Worm (Caenorhabditis elegans): ENCODE measurements around the gene ZK1307.3.
A peak's percentile ranks its signal among the peaks of the same experiment; 100 is the strongest.

The ZK1307.3 gene

DNA sequence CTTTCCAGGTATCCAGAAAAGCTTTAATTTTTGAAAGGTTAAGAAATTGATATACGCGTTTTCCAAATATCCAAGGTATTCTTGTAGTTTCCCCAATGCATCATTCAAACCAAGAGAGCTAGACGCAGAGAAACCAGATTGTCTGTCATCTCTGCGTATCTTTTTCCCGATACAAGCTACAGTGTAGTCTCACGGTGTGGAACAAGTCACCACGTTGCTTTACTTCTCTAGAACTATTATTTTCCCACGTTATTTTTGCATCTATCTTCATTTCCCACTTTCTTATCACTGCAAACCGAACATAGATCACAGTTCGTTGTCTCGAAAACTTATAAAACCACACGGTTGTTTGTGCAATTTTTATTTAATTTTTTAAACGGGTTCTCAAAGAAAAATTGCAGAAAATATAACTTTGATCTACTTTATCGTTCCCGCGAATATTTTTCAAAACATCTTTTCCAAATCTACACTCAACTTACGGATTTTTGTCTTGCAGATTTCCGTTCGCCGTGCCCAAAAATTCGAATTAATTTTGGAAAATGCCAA, 3.5 kb upstream of the ZK1307.3 start, which contains the start of gene gstk-1:
TSS of gene gstk-1 (plus strand) at position 496 of the 546 bp plus-strand sequence.
- TF ChIP-seq nhr-21 (tag; optimal IDR thresholded peaks at IDR 0.05) (peak; percentile 59), F13H6.1 (tag; optimal IDR thresholded peaks at IDR 0.05) (peak; percentile 11), fos-1 (tag; optimal IDR thresholded peaks at IDR 0.05) (peak; percentile 44), lin-13 (GFP tag; optimal IDR thresholded peaks at IDR 0.05) (peak; percentile 82), lsy-2 (tag; optimal IDR thresholded peaks at IDR 0.05) (peak in 1 of 2 experiments; percentile 35), unc-62 (GFP tag; optimal IDR thresholded peaks at IDR 0.05) (no peak), unc-55 (GFP tag; optimal IDR thresholded peaks at IDR 0.05) (no peak), elt-1 (tag; optimal IDR thresholded peaks at IDR 0.05) (no peak), sma-9 (GFP tag; optimal IDR thresholded peaks at IDR 0.05) (peak; percentile 89), sma-9 (tag; optimal IDR thresholded peaks at IDR 0.05) (no peak), blmp-1 (tag; optimal IDR thresholded peaks at IDR 0.05; ENCODE audit: insufficient read depth) (peak; percentile 25), sma-3 (GFP tag; optimal IDR thresholded peaks at IDR 0.05) (peak; percentile 54), mdl-1 (tag; optimal IDR thresholded peaks at IDR 0.05) (peak in 1 of 2 experiments; percentile 42), elt-3 (tag; optimal IDR thresholded peaks at IDR 0.05) (no peak), crh-2 (tag; optimal IDR thresholded peaks at IDR 0.05) (peak; percentile 81)

DNA sequence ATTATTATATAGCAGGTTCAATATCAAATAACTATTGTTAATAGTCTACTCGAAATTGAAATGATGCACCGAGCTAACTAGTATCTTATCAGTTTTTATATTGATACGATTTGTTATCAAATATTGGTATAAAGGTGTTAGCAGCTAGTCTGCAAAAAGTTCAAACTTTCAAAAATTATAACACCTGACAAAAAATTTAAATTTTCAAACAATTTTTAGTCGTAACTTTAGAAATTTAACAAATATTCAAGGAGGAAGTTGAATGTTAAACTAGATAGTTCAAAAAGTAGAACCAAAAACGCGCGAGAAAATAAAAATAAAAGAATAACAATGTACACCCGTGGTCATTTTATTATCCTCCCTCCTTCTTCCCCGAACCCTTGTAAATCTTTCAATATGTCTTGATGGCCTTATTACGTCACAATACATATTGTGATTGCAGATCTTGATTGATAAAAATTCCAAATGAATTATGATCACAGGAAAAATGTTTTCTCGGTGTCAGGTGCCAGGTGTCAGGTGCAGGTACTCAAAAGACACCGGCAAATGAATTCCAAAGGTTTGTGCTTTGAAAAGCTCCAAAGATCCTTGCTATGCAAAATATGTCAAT, 2.8 kb upstream of the ZK1307.3 start, which contains the start of gene ZK1307.1:
TSS of gene ZK1307.1 (minus strand) at position 51 of the 610 bp plus-strand sequence.
- TF ChIP-seq C34F6.9 (tag; optimal IDR thresholded peaks at IDR 0.05) (no peak), sma-9 (GFP tag; optimal IDR thresholded peaks at IDR 0.05) (peak; percentile 17), sma-9 (tag; optimal IDR thresholded peaks at IDR 0.05) (no peak), nhr-129 (tag; optimal IDR thresholded peaks at IDR 0.05) (peak; percentile 18)

DNA sequence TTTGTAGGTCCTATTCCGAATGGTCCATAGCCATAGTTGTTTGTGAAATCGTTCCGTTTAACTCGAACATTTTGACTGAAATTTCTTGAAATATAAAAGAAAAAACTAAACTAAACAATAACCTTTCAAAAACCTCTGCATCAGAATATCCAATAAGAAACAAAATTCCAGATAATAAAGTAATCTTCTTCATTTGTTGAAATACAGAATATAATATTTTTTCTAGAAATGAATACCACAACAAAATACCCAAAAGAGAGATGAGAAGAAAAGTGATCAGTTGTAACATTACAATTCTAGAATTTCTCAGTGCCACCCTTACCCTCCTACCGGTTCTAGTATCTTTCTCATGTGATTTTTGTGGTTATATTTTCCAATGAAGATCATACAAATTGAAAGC, 860 bp upstream of the ZK1307.3 start, which contains the start of gene ZK1307.2:
TSS of gene ZK1307.2 (minus strand) at position 274 of the 400 bp plus-strand sequence.
- no peak for TF ChIP-seq nhr-10 (tag; optimal IDR thresholded peaks at IDR 0.05)
- peak; percentile 32 for TF ChIP-seq nhr-25 (tag; optimal IDR thresholded peaks at IDR 0.05)

DNA sequence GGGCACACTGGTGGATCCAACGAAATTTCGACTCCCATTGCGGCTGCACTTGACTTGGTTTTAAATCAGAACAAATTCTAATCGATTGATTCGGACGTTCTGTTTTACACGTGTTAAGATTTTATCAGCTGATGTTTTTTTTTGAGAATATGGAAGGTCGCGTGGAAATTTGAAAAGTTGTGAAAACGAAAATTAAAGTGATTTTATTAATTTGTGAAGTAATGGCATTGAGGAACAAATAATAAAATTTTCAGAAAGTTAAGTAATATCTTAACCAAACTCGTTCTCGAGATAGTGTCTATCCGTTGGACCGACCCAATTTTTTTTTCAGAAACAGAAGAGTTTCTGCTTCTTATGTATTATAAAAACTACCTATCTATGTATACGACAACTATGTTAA, 1.1 kb downstream of the ZK1307.3 start, which contains the start of gene ZK1307.4:
TSS of gene ZK1307.4 (minus strand) at position 101 of the 400 bp plus-strand sequence.
- TF ChIP-seq sem-4 (tag; optimal IDR thresholded peaks at IDR 0.05) (no peak), alr-1 (tag; optimal IDR thresholded peaks at IDR 0.05) (no peak), elt-3 (tag; optimal IDR thresholded peaks at IDR 0.05) (no peak), nhr-23 (tag; optimal IDR thresholded peaks at IDR 0.05) (no peak), lsy-2 (tag; optimal IDR thresholded peaks at IDR 0.05) (no peak), elt-1 (tag; optimal IDR thresholded peaks at IDR 0.05) (no peak), sma-9 (GFP tag; optimal IDR thresholded peaks at IDR 0.05) (no peak), sma-9 (tag; optimal IDR thresholded peaks at IDR 0.05) (no peak), ztf-1 (GFP tag; conservative IDR thresholded peaks at IDR 0.05) (no peak), gmeb-1 (tag; optimal IDR thresholded peaks at IDR 0.05) (no peak), zag-1 (tag; optimal IDR thresholded peaks at IDR 0.05) (no peak), lin-13 (GFP tag; optimal IDR thresholded peaks at IDR 0.05) (no peak), nhr-129 (tag; optimal IDR thresholded peaks at IDR 0.05) (no peak), nhr-11 (tag; optimal IDR thresholded peaks at IDR 0.05) (no peak), ztf-11 (tag; optimal IDR thresholded peaks at IDR 0.05) (no peak), lin-39 (tag; optimal IDR thresholded peaks at IDR 0.05) (no peak), nhr-77 (tag; optimal IDR thresholded peaks at IDR 0.05) (no peak), skn-1 (tag; optimal IDR thresholded peaks at IDR 0.05) (no peak), nhr-25 (tag; optimal IDR thresholded peaks at IDR 0.05) (no peak), nhr-21 (tag; optimal IDR thresholded peaks at IDR 0.05) (no peak), unc-39 (tag; optimal IDR thresholded peaks at IDR 0.05) (no peak)

DNA sequence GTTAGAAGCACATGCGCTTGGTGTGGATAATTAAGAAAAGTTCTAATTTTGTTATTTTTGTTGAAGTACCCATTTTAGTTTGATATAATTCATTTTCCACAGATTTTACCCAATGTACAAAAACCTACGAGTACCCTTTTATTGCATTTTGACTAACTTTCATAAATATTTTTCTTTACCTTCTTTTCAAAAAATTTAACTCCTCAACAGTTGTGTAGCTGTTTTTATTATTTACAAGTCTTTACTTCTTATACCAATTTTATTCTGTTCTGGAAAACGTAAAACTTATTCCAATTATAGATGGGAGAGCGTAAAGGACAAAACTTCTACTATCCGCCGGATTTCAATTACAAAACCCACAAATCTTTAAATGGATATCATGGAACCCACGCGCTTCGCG, 3.6 kb downstream of the ZK1307.3 start, which contains the start of gene ZK1307.9:
TSS of gene ZK1307.9 (plus strand) at position 301 of the 400 bp plus-strand sequence.
- TF ChIP-seq C34F6.9 (tag; optimal IDR thresholded peaks at IDR 0.05): no peak
- TF ChIP-seq sem-4 (tag; optimal IDR thresholded peaks at IDR 0.05): no peak
- TF ChIP-seq R02D3.7 (tag; optimal IDR thresholded peaks at IDR 0.05): no peak
- no peak for TF ChIP-seq unc-39 (tag; optimal IDR thresholded peaks at IDR 0.05)
- TF ChIP-seq fos-1 (tag; optimal IDR thresholded peaks at IDR 0.05): no peak
- TF ChIP-seq nhr-25 (tag; optimal IDR thresholded peaks at IDR 0.05): no peak
- no peak for TF ChIP-seq ceh-16 (tag; optimal IDR thresholded peaks at IDR 0.05)
- no peak for TF ChIP-seq peb-1 (tag; optimal IDR thresholded peaks at IDR 0.05)
- no peak for TF ChIP-seq alr-1 (tag; optimal IDR thresholded peaks at IDR 0.05)
- no peak for TF ChIP-seq ceh-82 (tag; optimal IDR thresholded peaks at IDR 0.05)
- no peak for TF ChIP-seq aly-2 (tag; optimal IDR thresholded peaks at IDR 0.05)
- no peak for TF ChIP-seq lsy-2 (tag; optimal IDR thresholded peaks at IDR 0.05)
- TF ChIP-seq crh-2 (tag; optimal IDR thresholded peaks at IDR 0.05): no peak
- no peak for TF ChIP-seq Y55F3AM.14 (GFP tag; optimal IDR thresholded peaks at IDR 0.05)
